Worm (Caenorhabditis elegans): ENCODE data around the gene F33H1.4.

- TF ChIP-seq dao-5 (tag; optimal IDR thresholded peaks at IDR 0.05): no peak
- TF ChIP-seq him-1 (tag; optimal IDR thresholded peaks at IDR 0.05): no peak
- TF ChIP-seq W03F9.2 (tag; optimal IDR thresholded peaks at IDR 0.05): no peak
Observed at ce11 chrII:10218171-10218570, 43.7 kb downstream of the F33H1.4 start, which contains the start of gene ref-1.
